Worm (Caenorhabditis elegans) whole organism, early embryonic: ENCODE measurements around the gene ZK643.2.

Experiments
- B0310.2 ChIP-seq: sonication (generic microtip); optimal IDR thresholded peaks from 2 replicates; lab custom pipeline; 2016; ENCODE audit warnings: mild to moderate bottlenecking, missing genetic modification characterization, missing compliant biosample characterization
- F13C5.2 ChIP-seq: sonication (generic microtip); optimal IDR thresholded peaks from 2 replicates; lab custom pipeline; 2017; ENCODE audit warnings: mild to moderate bottlenecking, missing genetic modification characterization, inconsistent platforms, missing compliant biosample characterization
- ama-1 ChIP-seq: fragments of 150-350 bp; optimal IDR thresholded peaks from 2 replicates; lab custom pipeline; 2014
- ceh-36 ChIP-seq: sonication (generic microtip); optimal IDR thresholded peaks from 2 replicates; lab custom pipeline; 2016; ENCODE audit warnings: missing genetic modification characterization, inconsistent platforms, missing compliant biosample characterization
- ets-7 ChIP-seq: sonication (generic microtip); optimal IDR thresholded peaks from 2 replicates; lab custom pipeline; 2016; ENCODE audit warnings: missing genotype, missing genetic modification characterization, missing compliant biosample characterization
- flt-1 ChIP-seq: fragments of 200-800 bp; sonication (Bioruptor generic); IDR thresholded peaks from 2 replicates; pipeline ENCODE4 v1.3.6; 2022; ENCODE audit warnings: missing genetic modification characterization, missing compliant biosample characterization
- hnd-1 ChIP-seq: sonication (generic microtip); optimal IDR thresholded peaks from 2 replicates; lab custom pipeline; 2016; ENCODE audit warnings: missing genetic modification characterization, missing compliant biosample characterization
- pes-1 ChIP-seq: fragments of 200-800 bp; sonication (Bioruptor generic); IDR thresholded peaks from 2 replicates; pipeline ENCODE4 v1.3.6; 2022; ENCODE audit warnings: missing genetic modification reagents, missing genetic modification characterization, missing compliant biosample characterization
- tbx-37 ChIP-seq: fragments of 200-800 bp; sonication (Bioruptor generic); conservative IDR thresholded peaks from 2 replicates; pipeline ENCODE4 v1.3.6; 2022; ENCODE audit warnings: missing genetic modification reagents, missing genetic modification characterization, missing compliant biosample characterization

- TF ChIP-seq ets-7 (peak; percentile 13), ama-1 (lab: Kevin White, UChicago) (no peak), hnd-1 (tag; lab: Kevin White, UChicago) (peak; percentile 17), pes-1 (GFP tag; lab: Robert Waterston, UW) (peak; percentile 70), flt-1 (GFP tag; lab: Robert Waterston, UW) (0 out of 2 replicates have a peak, but pooled peaks have one; percentile 31), F13C5.2 (tag; lab: Kevin White, UChicago) (peak; percentile 84), tbx-37 (peak; percentile 61), ceh-36 (tag; lab: Kevin White, UChicago) (peak; percentile 17), B0310.2 (tag; lab: Kevin White, UChicago) (no peak)
Observed at ce11 chrIII:8971255-8972020, 15.1 kb downstream of the ZK643.2 start, which contains the start of the genes eif-3.D and R08D7.4.
